Fruit fly (Drosophila melanogaster): ENCODE results near the gene nmo.

DNA sequence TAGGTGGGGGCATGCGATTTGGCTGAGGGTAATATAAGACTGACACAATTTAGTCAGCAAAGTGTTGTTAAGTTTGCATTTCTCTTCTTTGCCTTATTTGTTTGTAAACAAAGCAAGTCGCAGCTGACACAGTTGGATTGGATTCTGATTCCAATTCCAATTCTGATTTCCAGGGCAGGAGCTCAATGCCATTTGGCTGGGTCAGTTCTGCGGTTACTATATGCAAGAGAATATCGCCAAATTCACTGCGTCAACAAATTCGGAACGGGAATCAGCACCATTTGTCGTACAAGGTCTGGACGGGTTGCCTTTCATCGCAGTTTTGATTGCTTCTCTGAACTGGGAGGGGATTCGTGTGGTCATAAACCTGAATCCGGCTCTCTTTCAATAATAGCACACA lies 88.6 kb downstream of the nmo start:
- TF ChIP-seq CG8478 (optimal IDR thresholded peaks at IDR 0.05) (no peak), CTCF (optimal IDR thresholded peaks at IDR 0.05) (no peak)
